Worm (Caenorhabditis elegans) whole organism, mixed stage, embryonic: ENCODE data around the gene mlp-1.

ENCODE experiments used
- ceh-83 ChIP-seq: fragments of 200-800 bp; sonication (Bioruptor generic); optimal IDR thresholded peaks from 2 replicates; lab custom pipeline; 2018; ENCODE audit warnings: mild to moderate bottlenecking, missing genetic modification characterization, missing compliant biosample characterization
- ham-2 ChIP-seq: fragments of 200-800 bp; sonication (Bioruptor generic); optimal IDR thresholded peaks from 2 replicates; lab custom pipeline; 2018; ENCODE audit warnings: mild to moderate bottlenecking, missing genetic modification characterization, missing compliant biosample characterization
- lsy-2 ChIP-seq: fragments of 150-350 bp; optimal IDR thresholded peaks from 2 replicates; lab custom pipeline; 2014; ENCODE audit warnings: missing biosample characterization, missing genetic modification characterization
- nhr-237 ChIP-seq: fragments of 150-350 bp; optimal IDR thresholded peaks from 2 replicates; lab custom pipeline; 2014; ENCODE audit warnings: missing biosample characterization, missing genetic modification characterization
- nhr-28 ChIP-seq: fragments of 150-350 bp; optimal IDR thresholded peaks from 2 replicates; lab custom pipeline; 2014; ENCODE audit warnings: missing biosample characterization, missing genetic modification characterization
- nhr-76 ChIP-seq: sonication (generic microtip); optimal IDR thresholded peaks from 2 replicates; lab custom pipeline; 2017; ENCODE audit warnings: missing biosample characterization, missing genetic modification characterization
- snpc-4 ChIP-seq: fragments of 150-350 bp; optimal IDR thresholded peaks from 2 replicates; lab custom pipeline; 2014; ENCODE audit warnings: missing biosample characterization, missing genetic modification characterization
- unc-120 ChIP-seq: sonication (generic microtip); optimal IDR thresholded peaks from 2 replicates; lab custom pipeline; 2017; ENCODE audit warnings: missing genetic modification characterization, missing compliant biosample characterization; ENCODE audit not compliant: poor library complexity, severe bottlenecking
- unc-39 ChIP-seq: fragments of 150-350 bp; optimal IDR thresholded peaks from 2 replicates; lab custom pipeline; 2014; ENCODE audit warnings: missing biosample characterization, missing genetic modification characterization
- unc-62 ChIP-seq: fragments of 150-350 bp; optimal IDR thresholded peaks from 2 replicates; lab custom pipeline; 2014; ENCODE audit warnings: missing biosample characterization, missing genetic modification reagents, missing genetic modification characterization
- zip-8 ChIP-seq: fragments of 150-350 bp; optimal IDR thresholded peaks from 2 replicates; lab custom pipeline; 2014; ENCODE audit warnings: missing biosample characterization, missing genetic modification characterization

DNA sequence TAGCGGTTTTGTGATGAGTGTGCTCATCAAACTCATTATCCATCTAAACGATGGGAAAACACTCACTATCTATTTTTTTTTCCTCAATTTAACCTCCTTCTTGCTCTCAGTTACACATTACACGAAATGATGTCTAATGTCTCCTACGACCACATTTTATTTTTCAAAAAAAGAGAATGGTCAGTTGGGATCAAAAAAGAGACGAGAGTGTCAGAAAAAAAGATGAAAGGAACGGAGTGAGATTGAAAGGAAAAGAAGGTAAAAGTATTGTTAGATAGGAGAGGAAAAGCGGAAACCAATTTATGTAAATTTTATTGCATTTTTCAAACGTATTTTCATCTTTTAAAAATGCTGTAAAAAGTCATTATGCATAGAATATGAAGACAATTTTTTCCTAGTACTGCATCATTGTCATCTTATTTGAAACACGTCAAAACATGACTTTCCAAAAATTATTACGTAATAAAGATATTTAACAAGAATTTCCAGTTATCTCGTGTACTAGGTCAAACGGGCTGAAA, 40.7 kb downstream of the mlp-1 start:
- TF ChIP-seq ceh-83 (GFP tag; lab: Kevin White, UChicago) (no peak), unc-39 (no peak), snpc-4 (no peak), nhr-237 (tag; lab: Kevin White, UChicago) (no peak), nhr-28 (tag; lab: Kevin White, UChicago) (no peak), unc-120 (no peak), ham-2 (GFP tag; lab: Kevin White, UChicago) (no peak), nhr-76 (tag; lab: Kevin White, UChicago) (no peak), lsy-2 (no peak), zip-8 (tag; lab: Kevin White, UChicago) (peak; percentile 71), unc-62 (GFP tag; lab: Kevin White, UChicago) (no peak)
